Worm (Caenorhabditis elegans) whole organism, young adult: ENCODE data around the gene csa-1.

Source experiments
- B0035.1 ChIP-seq: sonication (generic microtip); optimal IDR thresholded peaks from 2 replicates; lab custom pipeline; 2016; ENCODE audit warnings: missing genetic modification characterization, mild to moderate bottlenecking, missing compliant biosample characterization, missing genotype, missing genetic modification reagents
- F10E7.11 ChIP-seq: sonication (generic microtip); optimal IDR thresholded peaks from 2 replicates; lab custom pipeline; 2017; ENCODE audit warnings: mild to moderate bottlenecking, missing genetic modification characterization, moderate library complexity, missing compliant biosample characterization
- F33H1.4 ChIP-seq: fragments of 200-800 bp; sonication (Bioruptor generic); IDR thresholded peaks from 2 replicates; pipeline ENCODE4 v1.3.6; 2022; ENCODE audit warnings: missing genetic modification reagents, missing genetic modification characterization, missing compliant biosample characterization
- F52B5.7 ChIP-seq: sonication (generic microtip); optimal IDR thresholded peaks from 2 replicates; lab custom pipeline; 2016; ENCODE audit warnings: mild to moderate bottlenecking, missing genetic modification characterization, missing compliant biosample characterization
- F55B11.4 ChIP-seq: sonication (generic microtip); optimal IDR thresholded peaks from 2 replicates; lab custom pipeline; 2016; ENCODE audit warnings: missing compliant biosample characterization, missing genetic modification characterization, borderline replicate concordance; ENCODE audit not compliant: insufficient read depth
- F57C9.4 ChIP-seq: sonication (generic microtip); optimal IDR thresholded peaks from 2 replicates; lab custom pipeline; 2017; ENCODE audit warnings: mild to moderate bottlenecking, missing genetic modification characterization, missing compliant biosample characterization
- K11D2.4 ChIP-seq: fragments of 200-800 bp; sonication (Bioruptor generic); IDR thresholded peaks from 2 replicates; pipeline ENCODE4 v1.3.6; 2022; ENCODE audit warnings: missing genetic modification reagents, missing genetic modification characterization, missing compliant biosample characterization
- Y53G8AR.9 ChIP-seq: fragments of 200-800 bp; sonication (Bioruptor generic); conservative IDR thresholded peaks from 2 replicates; pipeline ENCODE4 v1.3.6; 2022; ENCODE audit warnings: missing genetic modification reagents, missing genetic modification characterization, missing compliant biosample characterization
- akir-1 ChIP-seq: fragments of 200-800 bp; sonication (Bioruptor generic); optimal IDR thresholded peaks from 2 replicates; lab custom pipeline; 2018; ENCODE audit warnings: mild to moderate bottlenecking, missing genetic modification characterization, moderate library complexity, missing compliant biosample characterization
- ama-1 ChIP-seq, 3 experiments: fragments of 150-350 bp in 1 of 3; sonication (generic microtip) in 2 of 3; optimal IDR thresholded peaks; 2 replicates each; lab custom pipeline; 2014 to 2018; ENCODE audit warnings: missing biosample characterization in 2 of 3, missing genetic modification characterization in 2 of 3, missing genetic modification reagents in 2 of 3
- aptf-3 ChIP-seq: fragments of 200-800 bp; sonication (Bioruptor generic); IDR thresholded peaks from 2 replicates; pipeline ENCODE4 v1.3.6; 2022; ENCODE audit warnings: missing genetic modification characterization, missing compliant biosample characterization
- atf-7 ChIP-seq: sonication (generic microtip); optimal IDR thresholded peaks from 2 replicates; lab custom pipeline; 2017; ENCODE audit warnings: mild to moderate bottlenecking, missing genetic modification characterization, missing compliant biosample characterization
- athp-1 ChIP-seq: sonication (generic microtip); optimal IDR thresholded peaks from 2 replicates; lab custom pipeline; 2017; ENCODE audit warnings: mild to moderate bottlenecking, missing genetic modification characterization, missing compliant biosample characterization
- attf-3 ChIP-seq: fragments of 200-800 bp; sonication (Bioruptor generic); conservative IDR thresholded peaks from 2 replicates; pipeline ENCODE4 v1.3.6; 2022; ENCODE audit warnings: missing genetic modification reagents, missing genetic modification characterization, missing compliant biosample characterization
- ccch-3 ChIP-seq: fragments of 200-800 bp; sonication (Bioruptor generic); optimal IDR thresholded peaks from 2 replicates; lab custom pipeline; 2018; ENCODE audit warnings: mild to moderate bottlenecking, missing genetic modification characterization, missing compliant biosample characterization
- cebp-2 ChIP-seq: fragments of 200-800 bp; sonication (Bioruptor generic); IDR thresholded peaks from 2 replicates; pipeline ENCODE4 v1.3.6; 2022; ENCODE audit warnings: missing genetic modification characterization, missing compliant biosample characterization
- ceh-100 ChIP-seq: fragments of 200-800 bp; sonication (Bioruptor generic); IDR thresholded peaks from 2 replicates; pipeline ENCODE4 v1.3.6; 2022; ENCODE audit warnings: missing genetic modification reagents, missing genetic modification characterization, missing compliant biosample characterization
- ceh-40 ChIP-seq: fragments of 200-800 bp; sonication (Bioruptor generic); IDR thresholded peaks from 2 replicates; pipeline ENCODE4 v1.3.6; 2022; ENCODE audit warnings: missing genetic modification characterization, missing compliant biosample characterization
- ceh-58 ChIP-seq: fragments of 200-800 bp; sonication (Bioruptor generic); IDR thresholded peaks from 2 replicates; pipeline ENCODE4 v1.3.6; 2022; ENCODE audit warnings: missing genetic modification characterization, missing compliant biosample characterization
- ceh-91 ChIP-seq: fragments of 200-800 bp; sonication (Bioruptor generic); IDR thresholded peaks from 2 replicates; pipeline ENCODE4 v1.3.6; 2022; ENCODE audit warnings: missing genetic modification reagents, missing genetic modification characterization, missing compliant biosample characterization
- die-1 ChIP-seq: sonication (generic microtip); optimal IDR thresholded peaks from 2 replicates; lab custom pipeline; 2016; ENCODE audit warnings: missing genotype, mild to moderate bottlenecking, missing genetic modification characterization, missing compliant biosample characterization
- dox-1 ChIP-seq: fragments of 200-800 bp; sonication (Bioruptor generic); IDR thresholded peaks from 2 replicates; pipeline ENCODE4 v1.3.6; 2022; ENCODE audit warnings: missing genetic modification reagents, missing genetic modification characterization, missing compliant biosample characterization
- dpff-1 ChIP-seq: sonication (generic microtip); optimal IDR thresholded peaks from 2 replicates; lab custom pipeline; 2017; ENCODE audit warnings: mild to moderate bottlenecking, missing genetic modification characterization, missing compliant biosample characterization
- dpl-1 ChIP-seq: fragments of 150-350 bp; optimal IDR thresholded peaks from 2 replicates; lab custom pipeline; 2014; ENCODE audit warnings: missing biosample characterization, missing genetic modification reagents, missing genetic modification characterization
- efl-1 ChIP-seq: fragments of 150-350 bp; optimal IDR thresholded peaks from 2 replicates; lab custom pipeline; 2014; ENCODE audit warnings: missing biosample characterization, missing genetic modification reagents, missing genetic modification characterization
- hlh-12 ChIP-seq: sonication (generic microtip); optimal IDR thresholded peaks from 2 replicates; lab custom pipeline; 2016; ENCODE audit warnings: missing genetic modification characterization, missing compliant biosample characterization
- hrde-1 ChIP-seq: sonication (generic microtip); optimal IDR thresholded peaks from 2 replicates; lab custom pipeline; 2016; ENCODE audit warnings: missing genetic modification characterization, mild to moderate bottlenecking, missing compliant biosample characterization, moderate library complexity, missing genotype, missing genetic modification reagents, borderline replicate concordance
- let-607 ChIP-seq, 2 experiments: fragments of 200-800 bp in 1 of 2; sonication (Bioruptor generic) in 1 of 2; sonication (generic microtip) in 1 of 2; optimal IDR thresholded peaks; 2 replicates each; lab custom pipeline; 2016 to 2018; ENCODE audit warnings: mild to moderate bottlenecking in 2 of 2, missing compliant biosample characterization in 2 of 2, missing genetic modification characterization in 2 of 2, moderate library complexity in 2 of 2, missing genotype in 1 of 2
- lin-40 ChIP-seq: sonication (generic microtip); optimal IDR thresholded peaks from 2 replicates; lab custom pipeline; 2016; ENCODE audit warnings: missing genetic modification characterization, mild to moderate bottlenecking, missing compliant biosample characterization, missing genotype, missing genetic modification reagents
- lir-1 ChIP-seq: fragments of 200-800 bp; sonication (Bioruptor generic); conservative IDR thresholded peaks from 2 replicates; pipeline ENCODE4 v1.3.6; 2022; ENCODE audit warnings: missing genetic modification reagents, missing genetic modification characterization, missing compliant biosample characterization
- lsl-1 ChIP-seq: fragments of 200-800 bp; sonication (Bioruptor generic); optimal IDR thresholded peaks from 2 replicates; lab custom pipeline; 2018; ENCODE audit warnings: mild to moderate bottlenecking, missing genetic modification characterization, moderate library complexity, missing compliant biosample characterization
- madf-3 ChIP-seq: fragments of 200-800 bp; sonication (Bioruptor generic); IDR thresholded peaks from 2 replicates; pipeline ENCODE4 v1.3.6; 2022; ENCODE audit warnings: missing genetic modification reagents, missing genetic modification characterization, missing compliant biosample characterization
- madf-6 ChIP-seq: fragments of 200-800 bp; sonication (Bioruptor generic); IDR thresholded peaks from 2 replicates; pipeline ENCODE4 v1.3.6; 2022; ENCODE audit warnings: missing genetic modification reagents, missing genetic modification characterization, missing compliant biosample characterization
- nfyb-1 ChIP-seq: fragments of 200-800 bp; sonication (Bioruptor generic); IDR thresholded peaks from 2 replicates; pipeline ENCODE4 v1.3.6; 2022; ENCODE audit warnings: missing genetic modification reagents, missing genetic modification characterization, missing compliant biosample characterization
- nhr-179 ChIP-seq: sonication (generic microtip); optimal IDR thresholded peaks from 2 replicates; lab custom pipeline; 2016; ENCODE audit warnings: mild to moderate bottlenecking, missing genetic modification characterization, missing compliant biosample characterization
- nhr-27 ChIP-seq: fragments of 200-800 bp; sonication (Bioruptor generic); optimal IDR thresholded peaks from 2 replicates; lab custom pipeline; 2018; ENCODE audit warnings: mild to moderate bottlenecking, missing genetic modification characterization, moderate library complexity, missing compliant biosample characterization
- nhr-80 ChIP-seq: sonication (generic microtip); optimal IDR thresholded peaks from 2 replicates; lab custom pipeline; 2016; ENCODE audit warnings: missing genetic modification characterization, missing compliant biosample characterization
- pha-4 ChIP-seq: fragments of 150-350 bp; sonication (generic microtip); optimal IDR thresholded peaks from 2 replicates; lab custom pipeline; 2014; ENCODE audit warnings: missing biosample characterization, missing genetic modification reagents, missing genetic modification characterization
- repo-1 ChIP-seq: sonication (generic microtip); optimal IDR thresholded peaks from 2 replicates; lab custom pipeline; 2017; ENCODE audit warnings: mild to moderate bottlenecking, missing genetic modification characterization, missing compliant biosample characterization
- sdz-38 ChIP-seq: sonication (generic microtip); optimal IDR thresholded peaks from 2 replicates; lab custom pipeline; 2016; ENCODE audit warnings: missing genotype, missing genetic modification characterization, missing compliant biosample characterization
- snpc-1.1 ChIP-seq: sonication (generic microtip); optimal IDR thresholded peaks from 2 replicates; lab custom pipeline; 2017; ENCODE audit warnings: missing genetic modification characterization, mild to moderate bottlenecking, missing compliant biosample characterization, antibody characterized with exemption, moderate library complexity, missing genotype, missing genetic modification reagents; ENCODE audit not compliant: insufficient read depth
- snpc-3.4 ChIP-seq: sonication (generic microtip); optimal IDR thresholded peaks from 2 replicates; lab custom pipeline; 2017; ENCODE audit warnings: missing genetic modification characterization, mild to moderate bottlenecking, missing compliant biosample characterization, antibody characterized with exemption, moderate library complexity, missing genotype, missing genetic modification reagents
- snpc-4 ChIP-seq, 5 experiments: fragments of 150-350 bp in 1 of 5; sonication (generic microtip) in 4 of 5; optimal IDR thresholded peaks; 2 replicates each; lab custom pipeline; 2014 to 2018; ENCODE audit warnings: missing genetic modification characterization in 5 of 5, missing biosample characterization in 3 of 5, antibody characterized with exemption in 2 of 5, mild to moderate bottlenecking in 2 of 5, missing compliant biosample characterization in 2 of 5, missing genotype in 2 of 5, moderate library complexity in 2 of 5, missing genetic modification reagents in 1 of 5
- unc-130 ChIP-seq: sonication (generic microtip); optimal IDR thresholded peaks from 2 replicates; lab custom pipeline; 2016; ENCODE audit warnings: missing genetic modification reagents, missing genetic modification characterization, missing compliant biosample characterization
- unc-62 ChIP-seq: fragments of 150-350 bp; optimal IDR thresholded peaks from 2 replicates; lab custom pipeline; 2014; ENCODE audit warnings: missing biosample characterization, missing genetic modification reagents, missing genetic modification characterization
- xnd-1 ChIP-seq: sonication (generic microtip); optimal IDR thresholded peaks from 2 replicates; lab custom pipeline; 2016; ENCODE audit warnings: missing genotype, missing genetic modification reagents, missing genetic modification characterization, missing compliant biosample characterization
- ztf-18 ChIP-seq: sonication (generic microtip); optimal IDR thresholded peaks from 2 replicates; lab custom pipeline; 2016; ENCODE audit warnings: missing genotype, mild to moderate bottlenecking, missing genetic modification characterization, missing compliant biosample characterization
- ztf-3 ChIP-seq: fragments of 200-800 bp; sonication (Bioruptor generic); optimal IDR thresholded peaks from 2 replicates; lab custom pipeline; 2018; ENCODE audit warnings: mild to moderate bottlenecking, missing genetic modification characterization, missing compliant biosample characterization

csa-1 gene

DNA sequence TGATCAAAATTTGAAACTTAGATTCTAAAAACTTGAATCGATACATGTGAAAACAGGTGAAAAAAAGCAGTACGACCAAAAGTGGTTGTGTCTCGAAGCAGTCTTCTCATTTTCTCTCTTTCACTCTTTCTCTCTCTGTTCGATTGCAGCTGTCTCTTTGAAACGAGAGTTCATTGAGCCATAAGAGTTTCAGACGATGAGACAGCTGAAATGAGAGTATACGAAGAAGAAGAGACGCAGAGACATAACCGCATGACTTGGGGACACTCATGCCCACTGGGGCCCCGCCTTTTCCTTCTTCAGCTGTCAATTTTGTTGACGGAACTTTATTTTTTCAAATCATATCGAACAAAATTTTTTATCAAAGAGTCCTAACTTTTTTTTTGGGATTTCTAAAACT, 45.5 kb downstream of the csa-1 start (continued):
- TF ChIP-seq dpl-1 (GFP tag; lab: Kevin White, UChicago) (no peak), ceh-100 (no peak), ccch-3 (GFP tag; lab: Kevin White, UChicago) (no peak), ceh-40 (GFP tag; lab: Robert Waterston, UW) (no peak), athp-1 (tag; lab: Kevin White, UChicago) (no peak), snpc-1.1 (tag; lab: Kevin White, UChicago) (no peak), unc-130 (no peak), nfyb-1 (GFP tag; lab: Robert Waterston, UW) (peak; percentile 67; the same call in 1 of the 2 replicates), cebp-2 (no peak), efl-1 (GFP tag; lab: Kevin White, UChicago) (no peak), repo-1 (tag; lab: Kevin White, UChicago) (no peak), ztf-18 (tag; lab: Kevin White, UChicago) (peak; percentile 16), nhr-27 (tag; lab: Kevin White, UChicago) (no peak), dox-1 (GFP tag; lab: Robert Waterston, UW) (peak; percentile 72), F52B5.7 (no peak), F57C9.4 (tag; lab: Kevin White, UChicago) (no peak), F55B11.4 (tag; lab: Kevin White, UChicago) (no peak), lin-40 (tag; lab: Kevin White, UChicago) (peak; percentile 88), aptf-3 (GFP tag; lab: Robert Waterston, UW) (no peak), snpc-3.4 (no peak), K11D2.4 (GFP tag; lab: Robert Waterston, UW) (peak; percentile 70; the same call in 1 of the 2 replicates), nhr-179 (tag; lab: Kevin White, UChicago) (no peak), hrde-1 (tag; lab: Kevin White, UChicago) (no peak), ztf-3 (GFP tag; lab: Kevin White, UChicago) (no peak), Y53G8AR.9 (GFP tag; lab: Robert Waterston, UW) (0 out of 2 replicates have a peak, but pooled peaks have one; percentile 31), sdz-38 (tag; lab: Kevin White, UChicago) (no peak), die-1 (tag; lab: Kevin White, UChicago) (no peak), pha-4 (tag; lab: Kevin White, UChicago) (peak; percentile 37), lsl-1 (GFP tag; lab: Kevin White, UChicago) (no peak), madf-3 (GFP tag; lab: Robert Waterston, UW) (peak; percentile 57; the same call in 1 of the 2 replicates), atf-7 (tag; lab: Kevin White, UChicago) (peak; percentile 34), nhr-80 (peak; percentile 81), ceh-91 (GFP tag; lab: Robert Waterston, UW) (no peak), dpff-1 (tag; lab: Kevin White, UChicago) (no peak), unc-62 (peak; percentile 86), hlh-12 (tag; lab: Kevin White, UChicago) (no peak), lir-1 (GFP tag; lab: Robert Waterston, UW) (peak; percentile 51; the same call in 1 of the 2 replicates), ceh-58 (no peak), xnd-1 (tag; lab: Kevin White, UChicago) (no peak), snpc-4 (GFP tag; optimal IDR thresholded peaks at IDR 0.05; lab: Kevin White, UChicago) (no peak), snpc-4 (tag; optimal IDR thresholded peaks at IDR 0.05; lab: Kevin White, UChicago) (peak in 1 of 4 experiments; percentile 48), attf-3 (0 out of 2 replicates have a peak, but pooled peaks have one; percentile 36), B0035.1 (no peak), F10E7.11 (no peak), let-607 (tag; optimal IDR thresholded peaks at IDR 0.05; lab: Kevin White, UChicago) (peak; percentile 35 to 57), madf-6 (GFP tag; lab: Robert Waterston, UW) (no peak), F33H1.4 (GFP tag; lab: Robert Waterston, UW) (no peak), akir-1 (GFP tag; lab: Kevin White, UChicago) (no peak), ama-1 (optimal IDR thresholded peaks at IDR 0.05; lab: Kevin White, UChicago) (no peak), ama-1 (GFP tag; optimal IDR thresholded peaks at IDR 0.05; lab: Kevin White, UChicago) (no peak)
